Worm (Caenorhabditis elegans) whole organism, mixed stage, embryonic: ENCODE measurements around the gene sre-7.

ENCODE experiments used
- ceh-43 ChIP-seq: fragments of 200-800 bp; sonication (Bioruptor generic); optimal IDR thresholded peaks from 2 replicates; lab custom pipeline; 2018; ENCODE audit warnings: mild to moderate bottlenecking, missing genetic modification characterization, moderate library complexity, missing compliant biosample characterization
- elt-1 ChIP-seq: sonication (generic microtip); optimal IDR thresholded peaks from 2 replicates; lab custom pipeline; 2017; ENCODE audit warnings: missing genetic modification characterization, mild to moderate bottlenecking, missing compliant biosample characterization, antibody characterized with exemption, moderate library complexity, borderline replicate concordance; ENCODE audit not compliant: insufficient read depth
- flh-1 ChIP-seq: fragments of 200-800 bp; sonication (Bioruptor generic); optimal IDR thresholded peaks from 2 replicates; lab custom pipeline; 2018; ENCODE audit warnings: mild to moderate bottlenecking, missing genetic modification characterization, moderate library complexity, missing compliant biosample characterization
- lin-13 ChIP-seq: fragments of 150-350 bp; optimal IDR thresholded peaks from 2 replicates; lab custom pipeline; 2014; ENCODE audit warnings: missing biosample characterization, missing genetic modification characterization
- lsy-2 ChIP-seq: fragments of 150-350 bp; optimal IDR thresholded peaks from 2 replicates; lab custom pipeline; 2014; ENCODE audit warnings: missing biosample characterization, missing genetic modification characterization
- mep-1 ChIP-seq: fragments of 150-350 bp; optimal IDR thresholded peaks from 2 replicates; lab custom pipeline; 2017; ENCODE audit warnings: missing biosample characterization, missing genetic modification reagents, missing genetic modification characterization, inconsistent platforms
- mls-2 ChIP-seq: sonication (generic microtip); optimal IDR thresholded peaks from 2 replicates; lab custom pipeline; 2016; ENCODE audit warnings: mild to moderate bottlenecking, missing genetic modification characterization, moderate library complexity, missing compliant biosample characterization
- nhr-28 ChIP-seq: fragments of 150-350 bp; optimal IDR thresholded peaks from 2 replicates; lab custom pipeline; 2014; ENCODE audit warnings: missing biosample characterization, missing genetic modification characterization
- nhr-76 ChIP-seq: sonication (generic microtip); optimal IDR thresholded peaks from 2 replicates; lab custom pipeline; 2017; ENCODE audit warnings: missing biosample characterization, missing genetic modification characterization
- pha-4 ChIP-seq: fragments of 150-350 bp; optimal IDR thresholded peaks from 2 replicates; lab custom pipeline; 2018; ENCODE audit warnings: missing biosample characterization, missing genetic modification reagents, missing genetic modification characterization
- unc-120 ChIP-seq: sonication (generic microtip); optimal IDR thresholded peaks from 2 replicates; lab custom pipeline; 2017; ENCODE audit warnings: missing genetic modification characterization, missing compliant biosample characterization; ENCODE audit not compliant: poor library complexity, severe bottlenecking
- unc-39 ChIP-seq: fragments of 150-350 bp; optimal IDR thresholded peaks from 2 replicates; lab custom pipeline; 2014; ENCODE audit warnings: missing biosample characterization, missing genetic modification characterization
- unc-62 ChIP-seq: fragments of 150-350 bp; optimal IDR thresholded peaks from 2 replicates; lab custom pipeline; 2014; ENCODE audit warnings: missing biosample characterization, missing genetic modification reagents, missing genetic modification characterization
- ztf-11 ChIP-seq: fragments of 150-350 bp; optimal IDR thresholded peaks from 2 replicates; lab custom pipeline; 2014; ENCODE audit warnings: missing biosample characterization, missing genetic modification characterization

DNA sequence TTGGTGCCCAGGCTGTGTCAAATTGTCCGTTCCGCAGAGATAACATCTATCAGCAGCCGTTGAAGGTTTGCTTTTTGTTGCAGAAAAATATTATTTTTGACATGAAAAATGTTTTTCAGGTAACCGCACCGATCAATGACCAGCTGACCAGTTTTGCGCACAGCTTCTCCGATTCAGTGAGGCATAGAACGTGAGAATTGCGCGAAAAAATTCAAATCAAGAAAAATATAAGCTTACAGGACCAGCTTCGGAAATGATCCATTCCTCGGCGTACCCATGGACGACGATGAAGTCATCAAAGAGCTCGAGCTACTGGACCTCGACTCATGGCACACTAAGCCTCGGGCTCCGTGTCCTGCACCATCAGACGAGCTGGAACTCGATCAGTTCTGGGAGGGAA lies 49.5 kb upstream of the sre-7 start:
- no peak for TF ChIP-seq nhr-76 (tag; lab: Kevin White, UChicago)
- TF ChIP-seq unc-120 = no peak
- TF ChIP-seq lin-13 (tag; lab: Kevin White, UChicago) = no peak
- TF ChIP-seq ceh-43 (GFP tag; lab: Kevin White, UChicago) = no peak
- TF ChIP-seq lsy-2 = no peak
- no peak for TF ChIP-seq ztf-11 (tag; lab: Kevin White, UChicago)
- TF ChIP-seq mls-2 (tag; lab: Kevin White, UChicago) = no peak
- TF ChIP-seq mep-1 (tag; lab: Kevin White, UChicago) = no peak
- no peak for TF ChIP-seq elt-1 (tag; lab: Kevin White, UChicago)
- no peak for TF ChIP-seq flh-1 (GFP tag; lab: Kevin White, UChicago)
- no peak for TF ChIP-seq nhr-28 (tag; lab: Kevin White, UChicago)
- no peak for TF ChIP-seq unc-39
- TF ChIP-seq unc-62 (GFP tag; lab: Kevin White, UChicago) = no peak
- TF ChIP-seq pha-4 (tag; lab: Kevin White, UChicago) = no peak
